Worm (Caenorhabditis elegans) whole organism, mixed stage, embryonic: Measurements from ENCODE around the gene gur-4.

Experiments used
- drap-1 ChIP-seq: fragments of 200-800 bp; sonication (Bioruptor generic); optimal IDR thresholded peaks from 3 replicates; lab custom pipeline; 2018; ENCODE audit warnings: mild to moderate bottlenecking, missing genetic modification characterization, missing compliant biosample characterization
- mab-5 ChIP-seq: fragments of 150-350 bp; optimal IDR thresholded peaks from 2 replicates; lab custom pipeline; 2014; ENCODE audit warnings: missing biosample characterization, missing genetic modification characterization
- snpc-4 ChIP-seq: fragments of 150-350 bp; optimal IDR thresholded peaks from 2 replicates; lab custom pipeline; 2014; ENCODE audit warnings: missing biosample characterization, missing genetic modification characterization
- unc-62 ChIP-seq: fragments of 150-350 bp; optimal IDR thresholded peaks from 2 replicates; lab custom pipeline; 2014; ENCODE audit warnings: missing biosample characterization, missing genetic modification reagents, missing genetic modification characterization

- TF ChIP-seq snpc-4 (tag; lab: Kevin White, UChicago), result no peak
- TF ChIP-seq unc-62 (GFP tag; lab: Kevin White, UChicago), result no peak
- TF ChIP-seq drap-1 (GFP tag; lab: Kevin White, UChicago), result no peak
- TF ChIP-seq mab-5 (tag; lab: Kevin White, UChicago), result no peak
Measured at ce11 chrII:14150031-14150430, 45.5 kb downstream of the gur-4 start, which contains the start of gene W03H9.1.
